Fruit fly (Drosophila melanogaster) whole organism, pupa: Measurements from ENCODE around the gene egh.

ENCODE experiments used
- CG13204 ChIP-seq: fragments of 200-800 bp; sonication (Bioruptor generic); optimal IDR thresholded peaks from 2 replicates; lab custom pipeline; 2018; ENCODE audit warnings: missing biosample characterization, mild to moderate bottlenecking, missing genetic modification characterization, moderate library complexity
- CG32121 ChIP-seq: fragments of 200-800 bp; sonication (Bioruptor generic); IDR thresholded peaks from 2 replicates; pipeline ENCODE4 v1.3.6; 2022; ENCODE audit warnings: missing biosample characterization, missing genetic modification characterization
- D1 ChIP-seq: fragments of 200-800 bp; sonication (Bioruptor generic); optimal IDR thresholded peaks from 2 replicates; lab custom pipeline; 2018; ENCODE audit warnings: missing biosample characterization, mild to moderate bottlenecking, missing genetic modification characterization, moderate library complexity
- Pif1A ChIP-seq: fragments of 200-800 bp; sonication (Bioruptor generic); optimal IDR thresholded peaks from 3 replicates; lab custom pipeline; 2016; ENCODE audit warnings: missing biosample characterization, missing genetic modification characterization
- Pif1B ChIP-seq: fragments of 200-800 bp; sonication (Bioruptor generic); optimal IDR thresholded peaks from 3 replicates; lab custom pipeline; 2016; ENCODE audit warnings: missing biosample characterization, missing genetic modification characterization
- fd96Ca ChIP-seq: fragments of 200-800 bp; sonication (Bioruptor generic); IDR thresholded peaks from 3 replicates; pipeline ENCODE4 v1.3.6; 2022; ENCODE audit warnings: missing biosample characterization, missing genetic modification characterization
- gl ChIP-seq: fragments of 200-800 bp; sonication (Bioruptor generic); optimal IDR thresholded peaks from 2 replicates; lab custom pipeline; 2018; ENCODE audit warnings: missing biosample characterization, mild to moderate bottlenecking, missing genetic modification characterization
- rn ChIP-seq: fragments of 200-800 bp; sonication (Bioruptor generic); IDR thresholded peaks from 2 replicates; pipeline ENCODE4 v1.3.6; 2022; ENCODE audit warnings: missing biosample characterization, missing genetic modification characterization

DNA sequence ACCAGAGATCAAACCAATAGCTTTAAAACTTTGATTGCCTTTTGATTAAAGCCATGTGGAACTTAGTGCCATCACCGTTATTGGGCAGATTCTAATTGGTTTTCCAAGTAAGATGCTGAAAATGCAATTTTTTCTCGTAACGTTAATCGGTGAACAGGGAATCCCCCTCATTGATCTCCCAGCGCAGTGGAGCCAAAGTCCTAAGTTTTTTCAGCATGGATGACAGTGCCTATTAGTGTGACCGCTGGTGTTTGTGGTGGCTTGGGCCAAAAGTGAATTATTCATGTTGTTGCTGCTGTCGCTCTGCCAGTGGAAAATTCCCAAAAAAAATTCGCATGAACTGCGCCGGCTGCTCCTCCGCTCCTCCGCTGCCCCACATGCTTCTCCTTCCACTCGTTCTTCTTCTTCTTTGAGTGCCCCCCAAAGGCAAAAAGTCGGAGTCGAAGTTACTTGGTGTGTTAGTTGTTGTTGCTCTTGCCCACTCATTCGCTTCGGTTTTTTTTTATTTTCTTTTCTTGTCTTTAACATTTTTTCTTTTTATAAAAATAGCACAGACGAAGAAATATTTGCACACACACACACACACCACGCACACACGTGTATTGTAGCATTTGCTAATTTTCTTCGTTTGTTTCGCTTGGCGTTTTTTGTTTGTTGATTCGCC, 59.8 kb downstream of the egh start:
- no peak for TF ChIP-seq Pif1B (GFP tag; lab: Kevin White, UChicago)
- peak; percentile 17 for TF ChIP-seq CG13204 (GFP tag; lab: Kevin White, UChicago)
- TF ChIP-seq Pif1A (GFP tag; lab: Kevin White, UChicago) = peak; percentile 41
- no peak for TF ChIP-seq gl
- TF ChIP-seq fd96Ca = peak; percentile 73; the same call in 2 of the 3 replicates
- no peak for TF ChIP-seq D1 (tag; lab: Kevin White, UChicago)
- TF ChIP-seq CG32121 (GFP tag; lab: Robert Waterston, UW) = peak; percentile 38; the same call in 1 of the 2 replicates
- no peak for TF ChIP-seq rn (GFP tag; lab: Robert Waterston, UW)
